Worm (Caenorhabditis elegans) whole organism, L2 larva: Measurements from ENCODE around the gene vang-1.

Experiments used
- C34F6.9 ChIP-seq: fragments of 150-350 bp; optimal IDR thresholded peaks from 2 replicates; lab custom pipeline; 2014; ENCODE audit warnings: missing biosample characterization, missing genetic modification characterization
- F13H6.1 ChIP-seq: sonication (generic microtip); optimal IDR thresholded peaks from 2 replicates; lab custom pipeline; 2016; ENCODE audit warnings: missing genetic modification characterization, missing compliant biosample characterization
- R02D3.7 ChIP-seq: fragments of 150-350 bp; optimal IDR thresholded peaks from 2 replicates; lab custom pipeline; 2014; ENCODE audit warnings: missing biosample characterization, missing genetic modification characterization
- Y55F3AM.14 ChIP-seq: fragments of 200-800 bp; sonication (Bioruptor generic); optimal IDR thresholded peaks from 2 replicates; lab custom pipeline; 2018; ENCODE audit warnings: mild to moderate bottlenecking, missing genetic modification characterization, missing compliant biosample characterization
- alr-1 ChIP-seq: fragments of 150-350 bp; optimal IDR thresholded peaks from 2 replicates; lab custom pipeline; 2014; ENCODE audit warnings: missing biosample characterization, missing genetic modification characterization
- ama-1 ChIP-seq: fragments of 150-350 bp; optimal IDR thresholded peaks from 2 replicates; lab custom pipeline; 2018; ENCODE audit warnings: inconsistent platforms
- blmp-1 ChIP-seq: sonication (generic microtip); optimal IDR thresholded peaks from 2 replicates; lab custom pipeline; 2017; ENCODE audit warnings: missing genetic modification characterization, mild to moderate bottlenecking, missing compliant biosample characterization, antibody characterized with exemption, moderate library complexity; ENCODE audit not compliant: insufficient read depth
- ceh-82 ChIP-seq: fragments of 150-350 bp; optimal IDR thresholded peaks from 2 replicates; lab custom pipeline; 2014; ENCODE audit warnings: missing biosample characterization, missing genetic modification characterization
- crh-2 ChIP-seq: sonication (generic microtip); optimal IDR thresholded peaks from 2 replicates; lab custom pipeline; 2017; ENCODE audit warnings: missing biosample characterization, missing genetic modification characterization
- dmd-4 ChIP-seq: sonication (generic microtip); optimal IDR thresholded peaks from 2 replicates; lab custom pipeline; 2017; ENCODE audit warnings: missing biosample characterization, missing genetic modification characterization
- elt-1 ChIP-seq: fragments of 150-350 bp; optimal IDR thresholded peaks from 2 replicates; lab custom pipeline; 2014; ENCODE audit warnings: missing biosample characterization, missing genetic modification characterization
- fos-1 ChIP-seq: fragments of 150-350 bp; optimal IDR thresholded peaks from 2 replicates; lab custom pipeline; 2014; ENCODE audit warnings: missing biosample characterization, missing genetic modification characterization
- gmeb-1 ChIP-seq: fragments of 150-350 bp; optimal IDR thresholded peaks from 2 replicates; lab custom pipeline; 2014; ENCODE audit warnings: missing biosample characterization, missing genetic modification characterization
- lin-11 ChIP-seq: fragments of 150-350 bp; sonication (generic microtip); optimal IDR thresholded peaks from 2 replicates; lab custom pipeline; 2014; ENCODE audit warnings: missing biosample characterization, missing genetic modification characterization, inconsistent platforms, mixed read lengths
- lin-13 ChIP-seq: fragments of 150-350 bp; optimal IDR thresholded peaks from 2 replicates; lab custom pipeline; 2014; ENCODE audit warnings: missing biosample characterization, missing genetic modification reagents, missing genetic modification characterization
- lin-39 ChIP-seq: fragments of 150-350 bp; optimal IDR thresholded peaks from 2 replicates; lab custom pipeline; 2014; ENCODE audit warnings: missing biosample characterization, missing genetic modification reagents, missing genetic modification characterization
- lsy-2 ChIP-seq, 2 experiments: fragments of 150-350 bp in 1 of 2; sonication (generic microtip) in 1 of 2; optimal IDR thresholded peaks; 2 replicates each; lab custom pipeline; 2014 to 2017; ENCODE audit warnings: missing biosample characterization in 2 of 2, missing genetic modification characterization in 2 of 2
- mab-5 ChIP-seq: fragments of 150-350 bp; optimal IDR thresholded peaks from 2 replicates; lab custom pipeline; 2014; ENCODE audit warnings: missing biosample characterization, missing genetic modification characterization
- mbf-1 ChIP-seq: sonication (generic microtip); optimal IDR thresholded peaks from 2 replicates; lab custom pipeline; 2017; ENCODE audit warnings: missing biosample characterization, missing genetic modification characterization
- mdl-1 ChIP-seq, 2 experiments: fragments of 150-350 bp in 1 of 2; sonication (generic microtip) in 1 of 2; optimal IDR thresholded peaks; 2 replicates each; lab custom pipeline; 2017; ENCODE audit warnings: missing biosample characterization in 2 of 2, missing genetic modification characterization in 2 of 2
- nhr-10 ChIP-seq: sonication (generic microtip); optimal IDR thresholded peaks from 2 replicates; lab custom pipeline; 2017; ENCODE audit warnings: missing biosample characterization, missing genetic modification characterization
- nhr-11 ChIP-seq: fragments of 150-350 bp; optimal IDR thresholded peaks from 2 replicates; lab custom pipeline; 2014; ENCODE audit warnings: missing biosample characterization, missing genetic modification characterization
- nhr-129 ChIP-seq: fragments of 150-350 bp; optimal IDR thresholded peaks from 2 replicates; lab custom pipeline; 2014; ENCODE audit warnings: missing biosample characterization, missing genetic modification characterization
- nhr-23 ChIP-seq: fragments of 150-350 bp; optimal IDR thresholded peaks from 2 replicates; lab custom pipeline; 2014; ENCODE audit warnings: missing biosample characterization, missing genetic modification reagents, missing genetic modification characterization
- nhr-237 ChIP-seq: fragments of 150-350 bp; optimal IDR thresholded peaks from 2 replicates; lab custom pipeline; 2014; ENCODE audit warnings: missing biosample characterization, missing genetic modification characterization
- nhr-25 ChIP-seq: fragments of 150-350 bp; sonication (generic microtip); optimal IDR thresholded peaks from 3 replicates; lab custom pipeline; 2014; ENCODE audit warnings: missing biosample characterization, missing genetic modification characterization
- nhr-6 ChIP-seq: fragments of 150-350 bp; optimal IDR thresholded peaks from 2 replicates; lab custom pipeline; 2014; ENCODE audit warnings: missing biosample characterization, missing genetic modification characterization
- nhr-77 ChIP-seq: fragments of 150-350 bp; optimal IDR thresholded peaks from 2 replicates; lab custom pipeline; 2014; ENCODE audit warnings: missing biosample characterization, missing genetic modification characterization
- peb-1 ChIP-seq: fragments of 150-350 bp; optimal IDR thresholded peaks from 2 replicates; lab custom pipeline; 2014; ENCODE audit warnings: missing biosample characterization, missing genetic modification characterization
- sem-4 ChIP-seq: fragments of 150-350 bp; optimal IDR thresholded peaks from 2 replicates; lab custom pipeline; 2014; ENCODE audit warnings: missing biosample characterization, missing genetic modification reagents, missing genetic modification characterization
- sma-3 ChIP-seq: sonication (generic microtip); optimal IDR thresholded peaks from 2 replicates; lab custom pipeline; 2016; ENCODE audit warnings: missing genetic modification reagents, missing genetic modification characterization, missing compliant biosample characterization
- sma-9 ChIP-seq, 2 experiments: fragments of 150-350 bp in 1 of 2; sonication (generic microtip) in 1 of 2; optimal IDR thresholded peaks; 2 replicates each; lab custom pipeline; 2014 to 2016; ENCODE audit warnings: missing genetic modification characterization in 2 of 2, mild to moderate bottlenecking in 1 of 2, missing biosample characterization in 1 of 2, missing compliant biosample characterization in 1 of 2, missing genetic modification reagents in 1 of 2, moderate library complexity in 1 of 2
- snpc-4 ChIP-seq: fragments of 150-350 bp; optimal IDR thresholded peaks from 2 replicates; lab custom pipeline; 2014; ENCODE audit warnings: missing biosample characterization, missing genetic modification characterization
- unc-39 ChIP-seq: fragments of 150-350 bp; optimal IDR thresholded peaks from 2 replicates; lab custom pipeline; 2014; ENCODE audit warnings: missing biosample characterization, missing genetic modification characterization
- unc-55 ChIP-seq: fragments of 150-350 bp; sonication (generic microtip); optimal IDR thresholded peaks from 3 replicates; lab custom pipeline; 2014; ENCODE audit warnings: missing biosample characterization, missing genetic modification reagents, missing genetic modification characterization
- unc-62 ChIP-seq: fragments of 150-350 bp; optimal IDR thresholded peaks from 2 replicates; lab custom pipeline; 2014; ENCODE audit warnings: missing biosample characterization, missing genetic modification reagents, missing genetic modification characterization
- zag-1 ChIP-seq: fragments of 150-350 bp; optimal IDR thresholded peaks from 2 replicates; lab custom pipeline; 2014; ENCODE audit warnings: missing biosample characterization, missing genetic modification characterization
- ztf-1 ChIP-seq: fragments of 200-800 bp; sonication (Bioruptor generic); conservative IDR thresholded peaks from 2 replicates; pipeline ENCODE4 v1.3.6; 2022; ENCODE audit warnings: missing genetic modification characterization, missing compliant biosample characterization
- ztf-4 ChIP-seq: fragments of 150-350 bp; optimal IDR thresholded peaks from 2 replicates; lab custom pipeline; 2014; ENCODE audit warnings: missing biosample characterization, missing genetic modification characterization

vang-1 gene

DNA sequence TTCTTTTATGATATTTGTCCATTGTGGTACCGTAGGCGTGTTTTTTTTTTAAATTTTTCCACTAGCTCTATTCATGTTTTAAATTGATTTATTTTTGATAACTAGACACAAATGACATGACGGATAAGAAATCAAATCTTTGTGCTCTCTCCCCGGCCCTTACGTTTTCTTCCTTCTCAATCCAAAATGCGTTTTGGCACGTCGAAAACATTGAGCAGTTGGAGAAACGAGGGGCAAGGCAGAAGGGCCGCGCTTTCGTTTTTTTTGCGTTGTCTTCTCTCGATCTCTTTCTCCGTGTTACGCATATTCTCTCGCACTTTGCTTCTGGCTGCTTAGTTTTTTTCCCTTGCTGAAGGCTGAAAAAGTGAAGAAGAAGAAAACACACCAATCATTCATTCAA lies 53.4 kb downstream of the vang-1 start:
- peak; percentile 18 for TF ChIP-seq lin-11 (tag; lab: Kevin White, UChicago)
- no peak for TF ChIP-seq C34F6.9 (tag; lab: Kevin White, UChicago)
- TF ChIP-seq sem-4 (tag; lab: Kevin White, UChicago) = peak; percentile 5
- TF ChIP-seq peb-1 = no peak
- TF ChIP-seq lsy-2 (tag; optimal IDR thresholded peaks at IDR 0.05; lab: Kevin White, UChicago) = peak in 1 of 2 experiments; percentile 24

DNA sequence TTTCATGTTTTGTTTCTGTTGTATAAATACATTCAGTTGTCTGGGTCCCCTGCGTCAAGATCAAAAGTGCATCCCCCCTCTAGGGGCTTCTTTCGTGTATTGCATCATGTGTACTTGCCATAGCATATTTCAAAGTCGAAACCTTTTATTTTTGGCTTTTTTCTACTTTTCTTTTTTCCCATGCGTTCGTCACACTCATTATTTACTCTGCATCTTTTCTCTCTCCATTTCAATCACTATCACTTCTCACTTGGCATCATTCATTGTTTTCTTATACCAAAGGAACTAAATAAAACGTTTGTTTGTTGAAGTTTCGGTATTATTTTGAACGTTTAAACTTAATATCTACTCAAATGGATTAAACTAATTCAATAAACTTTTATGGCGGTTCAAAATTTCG lies 53.9 kb downstream of the vang-1 start:
- TF ChIP-seq dmd-4 (no peak), ama-1 (lab: Kevin White, UChicago) (no peak), ztf-4 (no peak), unc-62 (GFP tag; lab: Kevin White, UChicago) (no peak), lin-13 (GFP tag; lab: Kevin White, UChicago) (no peak), Y55F3AM.14 (GFP tag; lab: Kevin White, UChicago) (no peak), nhr-237 (no peak), nhr-25 (tag; lab: Kevin White, UChicago) (no peak), ztf-1 (GFP tag; lab: Robert Waterston, UW) (no peak), nhr-10 (no peak), snpc-4 (no peak), nhr-77 (tag; lab: Kevin White, UChicago) (no peak), elt-1 (no peak), mdl-1 (tag; optimal IDR thresholded peaks at IDR 0.05; lab: Kevin White, UChicago) (no peak), lin-39 (no peak), sma-9 (GFP tag; optimal IDR thresholded peaks at IDR 0.05; lab: Kevin White, UChicago) (no peak), sma-9 (tag; optimal IDR thresholded peaks at IDR 0.05; lab: Kevin White, UChicago) (no peak), zag-1 (peak; percentile 18), lsy-2 (tag; optimal IDR thresholded peaks at IDR 0.05; lab: Kevin White, UChicago) (peak in 1 of 2 experiments; percentile 12), C34F6.9 (tag; lab: Kevin White, UChicago) (peak; percentile 12), unc-39 (tag; lab: Kevin White, UChicago) (no peak), nhr-11 (tag; lab: Kevin White, UChicago) (no peak), nhr-129 (peak; percentile 33), R02D3.7 (no peak), mab-5 (tag; lab: Kevin White, UChicago) (no peak), ceh-82 (tag; lab: Kevin White, UChicago) (no peak), gmeb-1 (tag; lab: Kevin White, UChicago) (no peak), mbf-1 (no peak), unc-55 (GFP tag; lab: Kevin White, UChicago) (peak; percentile 24), fos-1 (tag; lab: Kevin White, UChicago) (no peak), alr-1 (tag; lab: Kevin White, UChicago) (no peak), nhr-23 (tag; lab: Kevin White, UChicago) (no peak), F13H6.1 (peak; percentile 9), nhr-6 (tag; lab: Kevin White, UChicago) (no peak), crh-2 (tag; lab: Kevin White, UChicago) (peak; percentile 28), peb-1 (no peak), sma-3 (GFP tag; lab: Kevin White, UChicago) (no peak), blmp-1 (tag; lab: Kevin White, UChicago) (no peak)
- TF ChIP-seq, all 48 proteins: peak for 7
